Worm (Caenorhabditis elegans): ENCODE results near the gene R07B1.8.

R07B1.8 gene

DNA sequence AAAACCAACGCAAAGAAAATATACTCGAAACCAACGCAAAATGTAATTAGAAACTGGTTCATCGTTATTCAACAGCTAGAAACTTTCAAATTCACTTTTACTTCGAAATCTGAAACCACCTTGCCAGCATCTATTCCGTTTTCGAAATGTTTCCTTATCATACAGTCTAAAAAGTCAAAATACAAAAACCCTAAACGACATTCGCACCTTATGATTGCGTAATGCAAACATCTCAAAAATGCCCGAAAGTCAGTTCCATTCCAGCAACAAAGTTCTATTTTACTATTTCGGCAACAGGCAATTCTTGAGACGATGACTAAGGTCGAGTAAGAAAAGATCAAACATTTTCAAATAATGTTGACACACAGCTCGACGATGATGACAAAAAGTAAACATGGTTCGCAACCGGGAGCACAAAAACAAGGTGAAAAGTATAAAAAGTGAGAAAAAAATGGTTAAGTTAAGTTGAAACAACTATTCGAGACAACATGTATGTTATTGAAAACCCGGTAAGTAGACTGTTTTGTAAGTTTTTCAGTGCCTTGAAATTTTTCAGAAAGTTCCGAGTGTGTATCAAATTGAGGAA is 20.6 kb downstream of the R07B1.8 start, which contains the start of gene lec-7:
TSS of gene lec-7 (plus strand) at position 297 of the 586 bp plus-strand sequence.
- peak; percentile 49 for TF ChIP-seq dmd-6 (GFP tag; IDR thresholded peaks at IDR 0.05)
- no peak for TF ChIP-seq pha-4 (GFP tag; IDR thresholded peaks at IDR 0.05)
- peak; percentile 89 for TF ChIP-seq pha-4 (tag; optimal IDR thresholded peaks at IDR 0.05)
- peak; percentile 26 for TF ChIP-seq pqm-1 (tag; optimal IDR thresholded peaks at IDR 0.05)
- peak; percentile 39 for TF ChIP-seq dve-1 (tag; optimal IDR thresholded peaks at IDR 0.05; ENCODE audit: insufficient read depth)
- no peak for TF ChIP-seq ceh-44 (GFP tag; IDR thresholded peaks at IDR 0.05)
- peak; percentile 25 for TF ChIP-seq nhr-28 (tag; optimal IDR thresholded peaks at IDR 0.05)
- no peak for TF ChIP-seq lir-3 (tag; optimal IDR thresholded peaks at IDR 0.05)
- TF ChIP-seq egl-43 (GFP tag; IDR thresholded peaks at IDR 0.05): no peak
- TF ChIP-seq hif-1 (tag; optimal IDR thresholded peaks at IDR 0.05): no peak

DNA sequence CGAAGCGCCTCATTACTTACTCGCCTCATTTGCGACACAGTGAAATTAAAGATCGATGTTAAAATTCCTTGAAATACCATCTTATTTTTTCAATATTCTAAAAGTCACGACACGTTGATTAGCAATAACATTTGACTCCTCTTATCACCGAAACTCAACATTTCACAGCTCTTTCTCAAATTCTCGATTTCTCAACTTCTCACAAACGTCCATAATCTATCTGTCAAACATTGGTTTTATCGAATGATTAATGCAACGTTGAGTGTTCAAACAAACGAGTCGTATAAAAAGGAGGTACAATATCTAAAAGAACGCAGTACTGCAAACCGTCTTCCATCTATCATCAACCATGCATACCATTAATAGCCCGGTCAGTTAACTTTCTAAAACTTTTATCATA is 22.2 kb downstream of the R07B1.8 start, which contains the start of gene lec-8:
TSS of gene lec-8 (plus strand) at position 314 of the 400 bp plus-strand sequence.
- TF ChIP-seq zfp-3 (GFP tag; conservative IDR thresholded peaks at IDR 0.05) (no peak), ceh-44 (GFP tag; IDR thresholded peaks at IDR 0.05) (no peak), php-3 (GFP tag; IDR thresholded peaks at IDR 0.05) (peak; percentile 69), daf-16 (GFP tag; optimal IDR thresholded peaks at IDR 0.05) (no peak), daf-16 (tag; optimal IDR thresholded peaks at IDR 0.05) (peak; percentile 81), T20F7.1 (GFP tag; optimal IDR thresholded peaks at IDR 0.05) (peak; percentile 45), unc-39 (tag; optimal IDR thresholded peaks at IDR 0.05) (no peak), nhr-77 (tag; optimal IDR thresholded peaks at IDR 0.05) (peak; percentile 28), ceh-20 (GFP tag; IDR thresholded peaks at IDR 0.05) (peak; percentile 72; the same call in 1 of the 2 replicates), aha-1 (tag) (peak; percentile 82), pqm-1 (tag; optimal IDR thresholded peaks at IDR 0.05) (peak; percentile 47), hlh-11 (tag; optimal IDR thresholded peaks at IDR 0.05) (peak; percentile 65), nhr-28 (tag; optimal IDR thresholded peaks at IDR 0.05) (peak; percentile 68), tra-1 (GFP tag; IDR thresholded peaks at IDR 0.05) (peak; percentile 80; the same call in 1 of the 2 replicates), F44E2.7 (GFP tag; IDR thresholded peaks at IDR 0.05) (no peak), dmd-6 (GFP tag; IDR thresholded peaks at IDR 0.05) (peak; percentile 81), dve-1 (tag; optimal IDR thresholded peaks at IDR 0.05; ENCODE audit: insufficient read depth) (peak; percentile 84), snpc-1.2 (GFP tag; IDR thresholded peaks at IDR 0.05) (no peak), Y5F2A.4 (GFP tag; optimal IDR thresholded peaks at IDR 0.05) (no peak), hmg-1.1 (GFP tag; IDR thresholded peaks at IDR 0.05) (no peak), lin-38 (GFP tag; IDR thresholded peaks at IDR 0.05) (no peak)

DNA sequence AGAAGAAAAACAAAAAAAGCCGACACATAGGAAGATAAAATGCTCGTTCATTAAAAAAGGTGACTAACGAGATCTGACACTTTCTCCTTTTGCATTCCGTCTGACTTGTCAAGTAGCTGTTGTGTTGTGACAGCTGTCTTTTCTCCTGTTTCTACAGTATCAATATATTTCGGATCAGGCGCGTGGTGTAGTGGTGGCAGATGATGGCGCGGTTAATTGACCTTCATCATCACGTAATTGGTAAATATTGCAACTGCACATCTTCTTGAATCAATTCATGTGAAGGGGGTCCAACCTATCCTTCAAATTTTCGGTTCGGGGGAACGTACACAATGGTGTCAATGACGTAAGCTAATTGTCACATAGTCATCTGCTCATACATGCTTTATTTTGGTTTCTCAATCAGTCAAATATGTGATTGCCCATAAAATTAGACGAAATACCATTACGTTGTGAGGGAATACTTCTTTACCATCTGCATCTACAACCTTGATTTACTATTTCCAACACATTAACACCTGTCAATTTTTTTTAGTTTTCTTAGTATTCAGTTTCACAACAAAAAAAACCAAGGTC is 24.2 kb downstream of the R07B1.8 start:
- TF ChIP-seq lin-39 (tag; optimal IDR thresholded peaks at IDR 0.05) (no peak), unc-62 (GFP tag; optimal IDR thresholded peaks at IDR 0.05 in 1 of 2) (peak in 1 of 2 experiments; percentile 92), unc-62 (tag; optimal IDR thresholded peaks at IDR 0.05) (no peak), T20F7.1 (GFP tag; optimal IDR thresholded peaks at IDR 0.05) (no peak)

DNA sequence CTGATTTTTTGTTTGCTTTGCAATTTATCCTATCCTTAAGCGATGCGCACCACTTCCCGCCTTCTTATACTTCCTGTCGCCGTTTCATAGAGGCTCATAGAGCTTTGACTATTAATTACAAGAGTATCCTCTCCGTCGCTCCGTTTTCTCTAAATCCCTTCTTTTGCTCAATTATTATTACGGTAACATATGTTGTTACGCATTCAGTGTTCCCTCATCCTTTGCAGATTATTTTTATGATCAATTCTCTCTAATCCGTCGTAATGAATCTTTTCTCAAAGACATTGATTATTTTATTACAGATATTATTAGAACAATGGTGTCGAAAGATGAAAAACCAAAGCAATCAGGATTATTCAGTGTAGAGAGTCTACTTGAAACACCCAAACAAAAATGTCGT is 25.5 kb downstream of the R07B1.8 start, which contains the start of gene vab-15:
TSS of gene vab-15 (plus strand) at position 301 of the 400 bp plus-strand sequence.
- TF ChIP-seq ctbp-1 (GFP tag; IDR thresholded peaks at IDR 0.05) (no peak), R02D3.7 (tag; optimal IDR thresholded peaks at IDR 0.05) (no peak), T20F7.1 (GFP tag; optimal IDR thresholded peaks at IDR 0.05) (no peak), lsy-2 (tag; optimal IDR thresholded peaks at IDR 0.05) (no peak), ZK546.5 (tag; optimal IDR thresholded peaks at IDR 0.05) (no peak), daf-19 (GFP tag; conservative IDR thresholded peaks at IDR 0.05) (no peak), nhr-111 (GFP tag; optimal IDR thresholded peaks at IDR 0.05) (no peak), egl-43 (GFP tag; IDR thresholded peaks at IDR 0.05) (no peak), saeg-2 (GFP tag; IDR thresholded peaks at IDR 0.05) (no peak), mxl-2 (GFP tag; conservative IDR thresholded peaks at IDR 0.05) (no peak), aha-1 (tag) (no peak), ces-1 (GFP tag; optimal IDR thresholded peaks at IDR 0.05) (no peak), dmd-8 (GFP tag; IDR thresholded peaks at IDR 0.05) (no peak), nhr-48 (tag; optimal IDR thresholded peaks at IDR 0.05) (no peak), nhr-28 (tag; optimal IDR thresholded peaks at IDR 0.05) (no peak), lin-29 (GFP tag; IDR thresholded peaks at IDR 0.05) (no peak), ama-1 (optimal IDR thresholded peaks at IDR 0.05) (no peak), daf-16 (GFP tag; optimal IDR thresholded peaks at IDR 0.05) (no peak), daf-16 (tag; optimal IDR thresholded peaks at IDR 0.05) (no peak), mxl-3 (GFP tag; optimal IDR thresholded peaks at IDR 0.05) (no peak), dmd-6 (GFP tag; IDR thresholded peaks at IDR 0.05) (no peak)
